Fruit fly (Drosophila melanogaster) whole organism, pupa: ENCODE measurements around the gene TfIIB.

ENCODE experiments used
- CG34367 ChIP-seq: fragments of 200-800 bp; sonication (Bioruptor generic); optimal IDR thresholded peaks from 2 replicates; lab custom pipeline; 2018; ENCODE audit warnings: missing biosample characterization, mild to moderate bottlenecking, missing genetic modification characterization
- CG4496 ChIP-seq: fragments of 200-800 bp; sonication (Bioruptor generic); IDR thresholded peaks from 3 replicates; pipeline ENCODE4 v1.3.6; 2022; ENCODE audit warnings: missing biosample characterization, missing genetic modification characterization
- CG8159 ChIP-seq: fragments of 200-800 bp; sonication (Bioruptor generic); optimal IDR thresholded peaks from 3 replicates; lab custom pipeline; 2018; ENCODE audit warnings: missing biosample characterization, mild to moderate bottlenecking, missing genetic modification characterization, moderate library complexity
- CG8301 ChIP-seq: fragments of 200-800 bp; sonication (Bioruptor generic); optimal IDR thresholded peaks from 2 replicates; lab custom pipeline; 2018; ENCODE audit warnings: missing biosample characterization, mild to moderate bottlenecking, missing genetic modification characterization
- EcR ChIP-seq: fragments of 200-800 bp; sonication (Bioruptor generic); optimal IDR thresholded peaks from 3 replicates; lab custom pipeline; 2019; ENCODE audit warnings: missing biosample characterization, missing genetic modification characterization, mild to moderate bottlenecking, moderate library complexity, missing genetic modification reagents
- Pif1A ChIP-seq: fragments of 200-800 bp; sonication (Bioruptor generic); optimal IDR thresholded peaks from 3 replicates; lab custom pipeline; 2016; ENCODE audit warnings: missing biosample characterization, missing genetic modification characterization
- Snoo ChIP-seq: fragments of 200-800 bp; sonication (Bioruptor generic); optimal IDR thresholded peaks from 3 replicates; lab custom pipeline; 2017; ENCODE audit warnings: missing biosample characterization, mild to moderate bottlenecking, missing genetic modification characterization, inconsistent platforms
- rn ChIP-seq: fragments of 200-800 bp; sonication (Bioruptor generic); IDR thresholded peaks from 2 replicates; pipeline ENCODE4 v1.3.6; 2022; ENCODE audit warnings: missing biosample characterization, missing genetic modification characterization

dm6 chr2L:10468388-10468787, 37.2 kb downstream of the TfIIB start:
- TF ChIP-seq Snoo (tag; lab: Kevin White, UChicago) (peak; percentile 11), rn (GFP tag; lab: Robert Waterston, UW) (peak; percentile 17; the same call in 1 of the 2 replicates), CG8301 (tag; lab: Kevin White, UChicago) (peak; percentile 43), Pif1A (GFP tag; lab: Kevin White, UChicago) (peak; percentile 48), CG34367 (tag; lab: Kevin White, UChicago) (peak; percentile 56), CG4496 (peak; percentile 78), CG8159 (tag; lab: Kevin White, UChicago) (peak; percentile 72), EcR (GFP tag; lab: Kevin White, UChicago) (no peak)
